Worm (Caenorhabditis elegans) whole organism, mixed stage, embryonic: ENCODE measurements around the gene F28A10.8.

ENCODE experiments used
- M03D4.4 ChIP-seq: sonication (generic microtip); optimal IDR thresholded peaks from 2 replicates; lab custom pipeline; 2017; ENCODE audit warnings: mild to moderate bottlenecking, missing genetic modification characterization, missing compliant biosample characterization
- bed-3 ChIP-seq: fragments of 200-800 bp; sonication (Bioruptor generic); optimal IDR thresholded peaks from 3 replicates; lab custom pipeline; 2018; ENCODE audit warnings: mild to moderate bottlenecking, missing genetic modification characterization, moderate library complexity, missing compliant biosample characterization
- blmp-1 ChIP-seq: fragments of 150-350 bp; optimal IDR thresholded peaks from 2 replicates; lab custom pipeline; 2014; ENCODE audit warnings: missing biosample characterization, missing genetic modification characterization
- ceh-39 ChIP-seq: fragments of 150-350 bp; optimal IDR thresholded peaks from 2 replicates; lab custom pipeline; 2014; ENCODE audit warnings: missing biosample characterization, missing genetic modification characterization
- ceh-43 ChIP-seq: fragments of 200-800 bp; sonication (Bioruptor generic); optimal IDR thresholded peaks from 2 replicates; lab custom pipeline; 2018; ENCODE audit warnings: mild to moderate bottlenecking, missing genetic modification characterization, moderate library complexity, missing compliant biosample characterization
- ceh-83 ChIP-seq: fragments of 200-800 bp; sonication (Bioruptor generic); optimal IDR thresholded peaks from 2 replicates; lab custom pipeline; 2018; ENCODE audit warnings: mild to moderate bottlenecking, missing genetic modification characterization, missing compliant biosample characterization
- ces-1 ChIP-seq: fragments of 150-350 bp; optimal IDR thresholded peaks from 2 replicates; lab custom pipeline; 2014; ENCODE audit warnings: missing biosample characterization, missing genetic modification reagents, missing genetic modification characterization
- cnd-1 ChIP-seq: fragments of 200-800 bp; sonication (Bioruptor generic); optimal IDR thresholded peaks from 2 replicates; lab custom pipeline; 2018; ENCODE audit warnings: mild to moderate bottlenecking, missing genetic modification characterization, missing compliant biosample characterization
- drap-1 ChIP-seq: fragments of 200-800 bp; sonication (Bioruptor generic); optimal IDR thresholded peaks from 3 replicates; lab custom pipeline; 2018; ENCODE audit warnings: mild to moderate bottlenecking, missing genetic modification characterization, missing compliant biosample characterization
- elt-1 ChIP-seq: sonication (generic microtip); optimal IDR thresholded peaks from 2 replicates; lab custom pipeline; 2017; ENCODE audit warnings: missing genetic modification characterization, mild to moderate bottlenecking, missing compliant biosample characterization, antibody characterized with exemption, moderate library complexity, borderline replicate concordance; ENCODE audit not compliant: insufficient read depth
- elt-3 ChIP-seq: fragments of 150-350 bp; optimal IDR thresholded peaks from 2 replicates; lab custom pipeline; 2014; ENCODE audit warnings: missing biosample characterization, missing genetic modification characterization
- flh-1 ChIP-seq: fragments of 200-800 bp; sonication (Bioruptor generic); optimal IDR thresholded peaks from 2 replicates; lab custom pipeline; 2018; ENCODE audit warnings: mild to moderate bottlenecking, missing genetic modification characterization, moderate library complexity, missing compliant biosample characterization
- ham-2 ChIP-seq: fragments of 200-800 bp; sonication (Bioruptor generic); optimal IDR thresholded peaks from 2 replicates; lab custom pipeline; 2018; ENCODE audit warnings: mild to moderate bottlenecking, missing genetic modification characterization, missing compliant biosample characterization
- hlh-1 ChIP-seq: fragments of 150-350 bp; optimal IDR thresholded peaks from 2 replicates; lab custom pipeline; 2014; ENCODE audit warnings: missing biosample characterization, missing genetic modification reagents, missing genetic modification characterization
- lin-13 ChIP-seq: fragments of 150-350 bp; optimal IDR thresholded peaks from 2 replicates; lab custom pipeline; 2014; ENCODE audit warnings: missing biosample characterization, missing genetic modification characterization
- lin-32 ChIP-seq: fragments of 200-800 bp; sonication (Bioruptor generic); optimal IDR thresholded peaks from 2 replicates; lab custom pipeline; 2018; ENCODE audit warnings: mild to moderate bottlenecking, missing genetic modification characterization, missing compliant biosample characterization
- lsy-2 ChIP-seq: fragments of 150-350 bp; optimal IDR thresholded peaks from 2 replicates; lab custom pipeline; 2014; ENCODE audit warnings: missing biosample characterization, missing genetic modification characterization
- mab-5 ChIP-seq: fragments of 150-350 bp; optimal IDR thresholded peaks from 2 replicates; lab custom pipeline; 2014; ENCODE audit warnings: missing biosample characterization, missing genetic modification characterization
- mep-1 ChIP-seq: fragments of 150-350 bp; optimal IDR thresholded peaks from 2 replicates; lab custom pipeline; 2017; ENCODE audit warnings: missing biosample characterization, missing genetic modification reagents, missing genetic modification characterization, inconsistent platforms
- mls-2 ChIP-seq: sonication (generic microtip); optimal IDR thresholded peaks from 2 replicates; lab custom pipeline; 2016; ENCODE audit warnings: mild to moderate bottlenecking, missing genetic modification characterization, moderate library complexity, missing compliant biosample characterization
- nhr-12 ChIP-seq: fragments of 150-350 bp; optimal IDR thresholded peaks from 2 replicates; lab custom pipeline; 2014; ENCODE audit warnings: missing biosample characterization, missing genetic modification characterization
- nhr-2 ChIP-seq: fragments of 150-350 bp; optimal IDR thresholded peaks from 2 replicates; lab custom pipeline; 2014; ENCODE audit warnings: missing biosample characterization, missing genetic modification characterization
- nhr-237 ChIP-seq: fragments of 150-350 bp; optimal IDR thresholded peaks from 2 replicates; lab custom pipeline; 2014; ENCODE audit warnings: missing biosample characterization, missing genetic modification characterization
- nhr-28 ChIP-seq: fragments of 150-350 bp; optimal IDR thresholded peaks from 2 replicates; lab custom pipeline; 2014; ENCODE audit warnings: missing biosample characterization, missing genetic modification characterization
- nhr-76 ChIP-seq: sonication (generic microtip); optimal IDR thresholded peaks from 2 replicates; lab custom pipeline; 2017; ENCODE audit warnings: missing biosample characterization, missing genetic modification characterization
- pha-4 ChIP-seq: fragments of 150-350 bp; optimal IDR thresholded peaks from 2 replicates; lab custom pipeline; 2018; ENCODE audit warnings: missing biosample characterization, missing genetic modification reagents, missing genetic modification characterization
- sem-2 ChIP-seq: fragments of 200-800 bp; sonication (Bioruptor generic); optimal IDR thresholded peaks from 2 replicates; lab custom pipeline; 2018; ENCODE audit warnings: mild to moderate bottlenecking, missing genetic modification characterization, missing compliant biosample characterization
- snpc-4 ChIP-seq: fragments of 150-350 bp; optimal IDR thresholded peaks from 2 replicates; lab custom pipeline; 2014; ENCODE audit warnings: missing biosample characterization, missing genetic modification characterization
- sptf-1 ChIP-seq: sonication (generic microtip); optimal IDR thresholded peaks from 2 replicates; lab custom pipeline; 2017; ENCODE audit warnings: mild to moderate bottlenecking, missing genetic modification characterization, moderate library complexity, missing compliant biosample characterization
- tbx-8 ChIP-seq: fragments of 200-800 bp; sonication (Bioruptor generic); optimal IDR thresholded peaks from 2 replicates; lab custom pipeline; 2018; ENCODE audit warnings: mild to moderate bottlenecking, missing genetic modification characterization, moderate library complexity, missing compliant biosample characterization
- unc-120 ChIP-seq: sonication (generic microtip); optimal IDR thresholded peaks from 2 replicates; lab custom pipeline; 2017; ENCODE audit warnings: missing genetic modification characterization, missing compliant biosample characterization; ENCODE audit not compliant: poor library complexity, severe bottlenecking
- unc-39 ChIP-seq: fragments of 150-350 bp; optimal IDR thresholded peaks from 2 replicates; lab custom pipeline; 2014; ENCODE audit warnings: missing biosample characterization, missing genetic modification characterization
- unc-62 ChIP-seq: fragments of 150-350 bp; optimal IDR thresholded peaks from 2 replicates; lab custom pipeline; 2014; ENCODE audit warnings: missing biosample characterization, missing genetic modification reagents, missing genetic modification characterization
- zip-8 ChIP-seq: fragments of 150-350 bp; optimal IDR thresholded peaks from 2 replicates; lab custom pipeline; 2014; ENCODE audit warnings: missing biosample characterization, missing genetic modification characterization
- ztf-11 ChIP-seq: fragments of 150-350 bp; optimal IDR thresholded peaks from 2 replicates; lab custom pipeline; 2014; ENCODE audit warnings: missing biosample characterization, missing genetic modification characterization

Gene F28A10.8

ce11 chrII:872993-873787 lies 34.9 kb upstream of the F28A10.8 start, which contains the start of gene alg-2:
alg-2 (plus strand) TSS chrII:873212.
- TF ChIP-seq lin-13 (peak; percentile 19), blmp-1 (tag; lab: Kevin White, UChicago) (no peak), cnd-1 (peak; percentile 76), mep-1 (tag; lab: Kevin White, UChicago) (no peak), ces-1 (peak; percentile 75), unc-62 (peak; percentile 48), ceh-39 (tag; lab: Kevin White, UChicago) (peak; percentile 96), mab-5 (tag; lab: Kevin White, UChicago) (no peak), nhr-28 (tag; lab: Kevin White, UChicago) (no peak), ztf-11 (tag; lab: Kevin White, UChicago) (no peak), sptf-1 (tag; lab: Kevin White, UChicago) (peak; percentile 56), zip-8 (no peak), ceh-83 (GFP tag; lab: Kevin White, UChicago) (no peak), elt-1 (tag; lab: Kevin White, UChicago) (peak; percentile 93), hlh-1 (tag; lab: Kevin White, UChicago) (peak; percentile 32), sem-2 (no peak), drap-1 (GFP tag; lab: Kevin White, UChicago) (no peak), snpc-4 (tag; lab: Kevin White, UChicago) (no peak), pha-4 (tag; lab: Kevin White, UChicago) (no peak), ceh-43 (GFP tag; lab: Kevin White, UChicago) (peak; percentile 43), unc-120 (peak; percentile 28), tbx-8 (GFP tag; lab: Kevin White, UChicago) (no peak), nhr-2 (tag; lab: Kevin White, UChicago) (peak; percentile 71), lsy-2 (no peak), lin-32 (GFP tag; lab: Kevin White, UChicago) (peak; percentile 92), nhr-76 (tag; lab: Kevin White, UChicago) (no peak), M03D4.4 (tag; lab: Kevin White, UChicago) (no peak), bed-3 (no peak), mls-2 (tag; lab: Kevin White, UChicago) (peak; percentile 27), elt-3 (tag; lab: Kevin White, UChicago) (no peak), flh-1 (no peak), ham-2 (GFP tag; lab: Kevin White, UChicago) (peak; percentile 63), nhr-237 (no peak), nhr-12 (tag; lab: Kevin White, UChicago) (no peak), unc-39 (no peak)

ce11 chrII:869316-869715 lies 31.0 kb upstream of the F28A10.8 start:
- TF ChIP-seq elt-3 (tag; lab: Kevin White, UChicago) (no peak), elt-1 (tag; lab: Kevin White, UChicago) (no peak), nhr-12 (tag; lab: Kevin White, UChicago) (no peak), ceh-83 (GFP tag; lab: Kevin White, UChicago) (no peak), unc-39 (no peak), snpc-4 (tag; lab: Kevin White, UChicago) (no peak), zip-8 (no peak), unc-120 (no peak), mls-2 (tag; lab: Kevin White, UChicago) (no peak), ceh-43 (GFP tag; lab: Kevin White, UChicago) (no peak)
- TF ChIP-seq, all 35 proteins: peak for 0

ce11 chrII:868240-868864 lies 30.0 kb upstream of the F28A10.8 start, which contains the start of gene fbxc-51:
fbxc-51 (plus strand) TSS chrII:868814.
- peak; percentile 18 for TF ChIP-seq lin-32 (GFP tag; lab: Kevin White, UChicago)
- no peak for TF ChIP-seq sem-2
- peak; percentile 71 for TF ChIP-seq nhr-2 (tag; lab: Kevin White, UChicago)
- no peak for TF ChIP-seq flh-1
- TF ChIP-seq cnd-1, result peak; percentile 94
- TF ChIP-seq unc-120, result no peak
